Worm (Caenorhabditis elegans): ENCODE data around the gene F41G3.21.

- TF ChIP-seq ama-1 (optimal IDR thresholded peaks at IDR 0.05) (no peak), ceh-36 (tag; optimal IDR thresholded peaks at IDR 0.05) (no peak), tbx-11 (GFP tag; IDR thresholded peaks at IDR 0.05) (no peak)
These were observed 3.3 kb downstream of the F41G3.21 start, which contains the start of gene F41G3.10 for ce11 chrII:6749422-6749821.

Measured in whole organism, early embryonic.